Worm (Caenorhabditis elegans) whole organism, L2 larva: Measurements from ENCODE around the gene W02F12.8.
A peak's percentile ranks its signal among the peaks of the same experiment; 100 is the strongest.

Source experiments
- C34F6.9 ChIP-seq: fragments of 150-350 bp; optimal IDR thresholded peaks from 2 replicates; lab custom pipeline; 2014; ENCODE audit warnings: missing biosample characterization, missing genetic modification characterization
- F13H6.1 ChIP-seq: sonication (generic microtip); optimal IDR thresholded peaks from 2 replicates; lab custom pipeline; 2016; ENCODE audit warnings: missing genetic modification characterization, missing compliant biosample characterization
- Y55F3AM.14 ChIP-seq: fragments of 200-800 bp; sonication (Bioruptor generic); optimal IDR thresholded peaks from 2 replicates; lab custom pipeline; 2018; ENCODE audit warnings: mild to moderate bottlenecking, missing genetic modification characterization, missing compliant biosample characterization
- alr-1 ChIP-seq: fragments of 150-350 bp; optimal IDR thresholded peaks from 2 replicates; lab custom pipeline; 2014; ENCODE audit warnings: missing biosample characterization, missing genetic modification characterization
- aly-2 ChIP-seq: fragments of 150-350 bp; optimal IDR thresholded peaks from 2 replicates; lab custom pipeline; 2014; ENCODE audit warnings: missing biosample characterization, missing genetic modification characterization
- blmp-1 ChIP-seq: sonication (generic microtip); optimal IDR thresholded peaks from 2 replicates; lab custom pipeline; 2017; ENCODE audit warnings: missing genetic modification characterization, mild to moderate bottlenecking, missing compliant biosample characterization, antibody characterized with exemption, moderate library complexity; ENCODE audit not compliant: insufficient read depth
- ceh-16 ChIP-seq: fragments of 150-350 bp; optimal IDR thresholded peaks from 2 replicates; lab custom pipeline; 2014; ENCODE audit warnings: missing biosample characterization, missing genetic modification characterization
- ceh-82 ChIP-seq: fragments of 150-350 bp; optimal IDR thresholded peaks from 2 replicates; lab custom pipeline; 2014; ENCODE audit warnings: missing biosample characterization, missing genetic modification characterization
- crh-2 ChIP-seq: sonication (generic microtip); optimal IDR thresholded peaks from 2 replicates; lab custom pipeline; 2017; ENCODE audit warnings: missing biosample characterization, missing genetic modification characterization
- dmd-4 ChIP-seq: sonication (generic microtip); optimal IDR thresholded peaks from 2 replicates; lab custom pipeline; 2017; ENCODE audit warnings: missing biosample characterization, missing genetic modification characterization
- elt-1 ChIP-seq: fragments of 150-350 bp; optimal IDR thresholded peaks from 2 replicates; lab custom pipeline; 2014; ENCODE audit warnings: missing biosample characterization, missing genetic modification characterization
- fos-1 ChIP-seq: fragments of 150-350 bp; optimal IDR thresholded peaks from 2 replicates; lab custom pipeline; 2014; ENCODE audit warnings: missing biosample characterization, missing genetic modification characterization
- gmeb-1 ChIP-seq: fragments of 150-350 bp; optimal IDR thresholded peaks from 2 replicates; lab custom pipeline; 2014; ENCODE audit warnings: missing biosample characterization, missing genetic modification characterization
- lin-13 ChIP-seq: fragments of 150-350 bp; optimal IDR thresholded peaks from 2 replicates; lab custom pipeline; 2014; ENCODE audit warnings: missing biosample characterization, missing genetic modification reagents, missing genetic modification characterization
- lsy-2 ChIP-seq, 2 experiments: fragments of 150-350 bp in 1 of 2; sonication (generic microtip) in 1 of 2; optimal IDR thresholded peaks; 2 replicates each; lab custom pipeline; 2014 to 2017; ENCODE audit warnings: missing biosample characterization in 2 of 2, missing genetic modification characterization in 2 of 2
- mab-5 ChIP-seq: fragments of 150-350 bp; optimal IDR thresholded peaks from 2 replicates; lab custom pipeline; 2014; ENCODE audit warnings: missing biosample characterization, missing genetic modification characterization
- nhr-11 ChIP-seq: fragments of 150-350 bp; optimal IDR thresholded peaks from 2 replicates; lab custom pipeline; 2014; ENCODE audit warnings: missing biosample characterization, missing genetic modification characterization
- nhr-129 ChIP-seq: fragments of 150-350 bp; optimal IDR thresholded peaks from 2 replicates; lab custom pipeline; 2014; ENCODE audit warnings: missing biosample characterization, missing genetic modification characterization
- nhr-21 ChIP-seq: fragments of 150-350 bp; optimal IDR thresholded peaks from 2 replicates; lab custom pipeline; 2014; ENCODE audit warnings: missing biosample characterization, missing genetic modification characterization
- nhr-25 ChIP-seq: fragments of 150-350 bp; sonication (generic microtip); optimal IDR thresholded peaks from 3 replicates; lab custom pipeline; 2014; ENCODE audit warnings: missing biosample characterization, missing genetic modification characterization
- nhr-6 ChIP-seq: fragments of 150-350 bp; optimal IDR thresholded peaks from 2 replicates; lab custom pipeline; 2014; ENCODE audit warnings: missing biosample characterization, missing genetic modification characterization
- peb-1 ChIP-seq: fragments of 150-350 bp; optimal IDR thresholded peaks from 2 replicates; lab custom pipeline; 2014; ENCODE audit warnings: missing biosample characterization, missing genetic modification characterization
- sem-4 ChIP-seq: fragments of 150-350 bp; optimal IDR thresholded peaks from 2 replicates; lab custom pipeline; 2014; ENCODE audit warnings: missing biosample characterization, missing genetic modification reagents, missing genetic modification characterization
- sma-3 ChIP-seq: sonication (generic microtip); optimal IDR thresholded peaks from 2 replicates; lab custom pipeline; 2016; ENCODE audit warnings: missing genetic modification reagents, missing genetic modification characterization, missing compliant biosample characterization
- sma-9 ChIP-seq, 2 experiments: fragments of 150-350 bp in 1 of 2; sonication (generic microtip) in 1 of 2; optimal IDR thresholded peaks; 2 replicates each; lab custom pipeline; 2014 to 2016; ENCODE audit warnings: missing genetic modification characterization in 2 of 2, mild to moderate bottlenecking in 1 of 2, missing biosample characterization in 1 of 2, missing compliant biosample characterization in 1 of 2, missing genetic modification reagents in 1 of 2, moderate library complexity in 1 of 2
- unc-39 ChIP-seq: fragments of 150-350 bp; optimal IDR thresholded peaks from 2 replicates; lab custom pipeline; 2014; ENCODE audit warnings: missing biosample characterization, missing genetic modification characterization
- unc-55 ChIP-seq: fragments of 150-350 bp; sonication (generic microtip); optimal IDR thresholded peaks from 3 replicates; lab custom pipeline; 2014; ENCODE audit warnings: missing biosample characterization, missing genetic modification reagents, missing genetic modification characterization
- ztf-1 ChIP-seq: fragments of 200-800 bp; sonication (Bioruptor generic); conservative IDR thresholded peaks from 2 replicates; pipeline ENCODE4 v1.3.6; 2022; ENCODE audit warnings: missing genetic modification characterization, missing compliant biosample characterization
- ztf-11 ChIP-seq: sonication (generic microtip); optimal IDR thresholded peaks from 2 replicates; lab custom pipeline; 2017; ENCODE audit warnings: missing biosample characterization, missing genetic modification characterization
- ztf-4 ChIP-seq: fragments of 150-350 bp; optimal IDR thresholded peaks from 2 replicates; lab custom pipeline; 2014; ENCODE audit warnings: missing biosample characterization, missing genetic modification characterization

W02F12.8 gene

ce11 chrV:6655174-6655573 is 39.4 kb downstream of the W02F12.8 start, which contains the start of gene syx-18:
Gene syx-18 (minus strand): TSS chrV:6655449.
- TF ChIP-seq sem-4 (tag; lab: Kevin White, UChicago) (peak; percentile 25), lsy-2 (tag; optimal IDR thresholded peaks at IDR 0.05; lab: Kevin White, UChicago) (no peak), ztf-4 (tag; lab: Kevin White, UChicago) (no peak), lin-13 (GFP tag; lab: Kevin White, UChicago) (peak; percentile 19), nhr-25 (tag; lab: Kevin White, UChicago) (peak; percentile 6)

ce11 chrV:6652051-6652450 is 42.5 kb downstream of the W02F12.8 start, which contains the start of gene T10H9.8:
Gene T10H9.8 (plus strand): TSS chrV:6652351.
- no peak for TF ChIP-seq ztf-1
- no peak for TF ChIP-seq blmp-1
- TF ChIP-seq dmd-4, result no peak
- no peak for TF ChIP-seq C34F6.9
- TF ChIP-seq sem-4 (tag; lab: Kevin White, UChicago), result no peak
- TF ChIP-seq unc-55, result no peak
- no peak for TF ChIP-seq fos-1 (tag; lab: Kevin White, UChicago)
- TF ChIP-seq nhr-6 (tag; lab: Kevin White, UChicago), result no peak
- TF ChIP-seq nhr-11 (tag; lab: Kevin White, UChicago), result no peak
- no peak for TF ChIP-seq lsy-2 (tag; optimal IDR thresholded peaks at IDR 0.05; lab: Kevin White, UChicago)
- no peak for TF ChIP-seq ztf-11 (tag; lab: Kevin White, UChicago)
- TF ChIP-seq alr-1 (tag; lab: Kevin White, UChicago), result no peak
- TF ChIP-seq nhr-25 (tag; lab: Kevin White, UChicago), result no peak

ce11 chrV:6650508-6650907 is 44.1 kb downstream of the W02F12.8 start:
- TF ChIP-seq unc-39 (no peak), mab-5 (tag; lab: Kevin White, UChicago) (no peak), nhr-129 (no peak), aly-2 (tag; lab: Kevin White, UChicago) (no peak), blmp-1 (no peak), ztf-11 (tag; lab: Kevin White, UChicago) (no peak), ceh-16 (tag; lab: Kevin White, UChicago) (no peak), alr-1 (tag; lab: Kevin White, UChicago) (no peak)

ce11 chrV:6649317-6649716 is 45.3 kb downstream of the W02F12.8 start, which contains the start of gene T10H9.1:
Gene T10H9.1 (plus strand): TSS chrV:6649617.
- no peak for TF ChIP-seq crh-2 (tag; lab: Kevin White, UChicago)
- no peak for TF ChIP-seq F13H6.1 (tag; lab: Kevin White, UChicago)
- no peak for TF ChIP-seq dmd-4
- no peak for TF ChIP-seq ceh-82 (tag; lab: Kevin White, UChicago)
- no peak for TF ChIP-seq peb-1 (tag; lab: Kevin White, UChicago)
- TF ChIP-seq Y55F3AM.14 (GFP tag; lab: Kevin White, UChicago), result no peak
- no peak for TF ChIP-seq fos-1 (tag; lab: Kevin White, UChicago)
- TF ChIP-seq ztf-1, result no peak
- no peak for TF ChIP-seq ztf-4 (tag; lab: Kevin White, UChicago)
- TF ChIP-seq aly-2 (tag; lab: Kevin White, UChicago), result no peak
- TF ChIP-seq elt-1, result no peak
- TF ChIP-seq nhr-21 (tag; lab: Kevin White, UChicago), result no peak
- TF ChIP-seq sma-9 (GFP tag; optimal IDR thresholded peaks at IDR 0.05; lab: Kevin White, UChicago), result no peak
- TF ChIP-seq sma-9 (tag; optimal IDR thresholded peaks at IDR 0.05; lab: Kevin White, UChicago), result no peak
- no peak for TF ChIP-seq lsy-2 (tag; optimal IDR thresholded peaks at IDR 0.05; lab: Kevin White, UChicago)
- no peak for TF ChIP-seq gmeb-1 (tag; lab: Kevin White, UChicago)
- TF ChIP-seq lin-13 (GFP tag; lab: Kevin White, UChicago), result no peak
- no peak for TF ChIP-seq sma-3 (GFP tag; lab: Kevin White, UChicago)

- peak; percentile 30 for TF ChIP-seq sma-9 (GFP tag; optimal IDR thresholded peaks at IDR 0.05; lab: Kevin White, UChicago)
- no peak for TF ChIP-seq sma-9 (tag; optimal IDR thresholded peaks at IDR 0.05; lab: Kevin White, UChicago)
- no peak for TF ChIP-seq ztf-4 (tag; lab: Kevin White, UChicago)
Measured at ce11 chrV:6645810-6646209, 48.8 kb downstream of the W02F12.8 start.
